Fruit fly (Drosophila melanogaster) Kc167 (cell line): ENCODE results near the gene CG1791.

Experiments
- Myc ChIP-seq: fragments of >200 bp; optimal IDR thresholded peaks from 2 replicates; lab custom pipeline; 2017; ENCODE audit warnings: missing external identifiers
- Sin3A ChIP-seq: fragments of >200 bp; optimal IDR thresholded peaks from 2 replicates; lab custom pipeline; 2018; ENCODE audit warnings: missing external identifiers
- h ChIP-seq: fragments of >200 bp; optimal IDR thresholded peaks from 3 replicates; lab custom pipeline; 2018; ENCODE audit warnings: missing external identifiers
- insv ChIP-seq: fragments of >200 bp; optimal IDR thresholded peaks from 3 replicates; lab custom pipeline; 2018; ENCODE audit warnings: missing external identifiers
- psq ChIP-seq: fragments of >200 bp; optimal IDR thresholded peaks from 2 replicates; lab custom pipeline; 2017; ENCODE audit warnings: missing external identifiers
- ttk ChIP-seq: sonication (Bioruptor generic); optimal IDR thresholded peaks from 2 replicates; lab custom pipeline; 2017; ENCODE audit warnings: missing external identifiers

The CG1791 gene

DNA sequence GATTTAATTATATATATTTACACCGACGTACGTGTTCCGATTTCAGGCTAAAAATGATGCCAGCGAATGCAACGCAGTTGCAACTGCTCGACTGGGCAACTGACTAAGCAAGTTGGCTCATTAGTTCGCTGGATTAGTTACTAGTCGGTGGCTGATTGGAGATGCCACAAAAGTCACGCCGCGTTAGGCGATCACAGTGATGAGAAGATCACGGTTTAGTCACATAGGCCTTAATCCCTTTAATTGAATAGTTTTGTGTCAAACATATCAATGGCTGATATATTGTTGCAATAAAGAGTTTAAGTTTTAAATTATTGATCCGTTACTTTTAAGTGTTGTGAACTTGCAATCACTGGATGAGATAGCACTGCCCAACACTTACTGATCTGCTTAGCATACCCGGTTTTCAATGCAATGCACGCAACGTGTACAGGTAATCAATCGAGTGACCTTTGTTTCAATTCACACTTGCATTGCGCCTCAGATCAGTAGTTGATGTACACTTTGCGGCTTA is at the start of gene CG1791, which contains the start of gene CG1889:
CG1791 (minus strand) TSS at position 101 of the 514 bp plus-strand sequence.
CG1889 (plus strand) TSS at position 464 of the 514 bp plus-strand sequence.
- no peak for TF ChIP-seq psq (lab: Kevin White, UChicago)
- no peak for TF ChIP-seq h (lab: Kevin White, UChicago)
- TF ChIP-seq ttk (lab: Kevin White, UChicago) = no peak
- no peak for TF ChIP-seq Sin3A (lab: Kevin White, UChicago)
- TF ChIP-seq insv (lab: Kevin White, UChicago) = no peak
- TF ChIP-seq Myc (lab: Kevin White, UChicago) = no peak

DNA sequence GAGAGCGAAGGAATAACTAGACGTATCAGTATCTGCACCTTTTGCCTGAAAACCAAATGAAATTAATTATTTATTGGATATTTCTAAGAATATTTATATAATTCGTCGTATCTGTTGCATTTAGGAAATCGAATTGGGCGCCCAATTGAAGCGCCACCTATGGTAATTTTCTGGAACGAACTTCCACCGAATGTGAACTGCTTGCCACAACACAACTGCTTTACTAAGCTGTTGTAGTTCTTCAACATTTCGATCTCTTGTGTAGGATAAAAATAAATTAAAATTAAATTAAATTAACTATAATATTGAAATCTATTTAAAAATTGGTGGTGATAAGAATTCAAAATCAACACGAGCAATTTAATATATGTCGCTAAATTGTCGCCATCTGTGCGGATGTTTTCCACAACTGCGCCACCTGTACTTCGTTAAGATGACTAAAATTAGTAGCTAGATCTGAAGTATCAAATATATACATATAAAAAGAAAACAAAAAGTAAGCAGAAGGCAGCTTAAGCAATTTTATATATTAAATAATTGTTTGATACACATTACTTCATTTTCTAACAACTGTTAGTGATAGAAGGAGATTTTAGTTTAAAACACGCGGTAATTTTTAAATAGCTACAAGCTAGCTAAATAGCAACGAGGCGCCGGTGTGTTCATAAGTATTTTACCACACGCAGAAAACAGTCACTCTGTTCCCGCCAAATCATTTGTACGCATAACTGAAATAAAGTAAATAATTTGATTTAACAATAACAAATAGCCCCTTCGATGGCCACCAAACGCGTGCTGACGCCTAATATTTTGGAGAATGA is 45.3 kb upstream of the CG1791 start, which contains the start of gene Dna2:
Dna2 (plus strand) TSS at position 688 of the 821 bp plus-strand sequence.
- TF ChIP-seq psq (lab: Kevin White, UChicago) (no peak), insv (lab: Kevin White, UChicago) (no peak), h (lab: Kevin White, UChicago) (no peak), Myc (lab: Kevin White, UChicago) (no peak), Sin3A (lab: Kevin White, UChicago) (no peak), ttk (lab: Kevin White, UChicago) (no peak)

DNA sequence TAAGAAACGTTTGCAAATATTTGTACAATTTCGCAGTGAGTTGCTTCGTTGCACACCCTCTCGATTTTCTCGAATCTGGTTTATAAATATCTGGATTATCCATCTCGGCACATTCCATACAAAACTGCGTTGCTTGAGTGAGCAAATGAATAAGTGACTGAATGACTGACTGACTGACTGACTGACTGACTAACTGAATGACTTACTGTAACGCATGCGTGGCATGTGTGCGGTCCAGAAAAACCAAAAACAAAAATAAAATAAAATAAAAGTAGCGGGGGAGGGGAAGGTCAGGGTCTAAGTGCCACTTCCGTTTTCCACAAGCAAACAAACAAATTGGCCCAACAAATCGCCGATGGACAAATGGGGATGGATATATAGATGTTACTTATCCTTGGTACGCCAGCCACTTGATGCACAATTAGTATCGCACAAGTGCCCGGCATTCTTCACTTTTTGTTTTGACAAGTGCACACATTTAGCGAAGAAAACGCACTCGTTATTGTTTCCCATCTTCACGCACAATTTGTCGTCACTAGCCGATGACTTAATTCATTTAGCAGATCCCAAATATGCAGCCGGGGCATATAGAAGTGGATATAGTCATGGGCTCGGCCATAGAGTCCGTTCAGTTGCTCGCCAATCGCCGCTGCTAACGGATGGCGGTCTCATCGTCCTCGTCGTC is 44.0 kb upstream of the CG1791 start, which contains the start of gene CG33557:
CG33557 (plus strand) TSS at position 635 of the 685 bp plus-strand sequence.
- TF ChIP-seq Sin3A (lab: Kevin White, UChicago) = no peak
- no peak for TF ChIP-seq h (lab: Kevin White, UChicago)
- no peak for TF ChIP-seq insv (lab: Kevin White, UChicago)
- TF ChIP-seq Myc (lab: Kevin White, UChicago) = no peak
- no peak for TF ChIP-seq ttk (lab: Kevin White, UChicago)
- TF ChIP-seq psq (lab: Kevin White, UChicago) = no peak

DNA sequence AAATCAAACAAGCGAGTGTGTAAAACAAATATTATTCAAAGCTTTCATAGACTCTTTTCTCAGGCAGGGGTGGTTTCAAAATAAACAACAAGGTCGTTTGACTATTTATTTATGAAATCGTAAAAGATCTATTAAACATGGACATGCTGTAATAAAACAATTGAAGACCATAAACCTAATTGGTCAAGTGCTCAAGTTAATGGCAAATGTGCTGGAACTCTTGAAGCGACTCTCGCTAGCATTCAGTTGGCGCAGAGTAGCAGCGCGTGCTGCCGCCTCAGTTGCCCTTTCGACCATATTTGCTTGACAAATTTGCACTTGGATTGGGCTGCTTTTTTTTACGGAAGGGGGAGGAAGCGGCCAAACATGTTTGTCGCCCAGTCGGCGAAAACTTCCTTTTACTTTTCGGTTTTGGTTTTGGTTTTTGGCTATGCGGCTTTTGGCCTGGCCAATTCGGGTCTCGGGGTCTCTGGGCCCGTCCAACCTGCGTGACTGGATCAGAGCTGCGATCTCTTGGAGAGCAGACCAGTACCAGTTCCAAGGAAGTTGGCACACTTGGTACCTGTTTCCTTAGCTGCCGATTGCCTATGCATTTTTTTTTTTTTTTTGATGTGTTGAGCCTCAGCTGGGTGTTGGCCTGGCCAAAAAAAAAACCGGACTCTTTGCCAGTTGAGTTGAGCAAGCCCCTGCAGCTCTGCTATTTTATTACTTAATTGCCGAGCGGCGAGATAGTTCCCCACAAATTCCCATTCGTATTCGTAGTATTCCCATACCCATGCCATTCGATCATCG is 28.9 kb upstream of the CG1791 start:
- TF ChIP-seq insv (lab: Kevin White, UChicago) (no peak), ttk (lab: Kevin White, UChicago) (no peak), Sin3A (lab: Kevin White, UChicago) (no peak), psq (lab: Kevin White, UChicago) (no peak), Myc (lab: Kevin White, UChicago) (no peak), h (lab: Kevin White, UChicago) (no peak)

DNA sequence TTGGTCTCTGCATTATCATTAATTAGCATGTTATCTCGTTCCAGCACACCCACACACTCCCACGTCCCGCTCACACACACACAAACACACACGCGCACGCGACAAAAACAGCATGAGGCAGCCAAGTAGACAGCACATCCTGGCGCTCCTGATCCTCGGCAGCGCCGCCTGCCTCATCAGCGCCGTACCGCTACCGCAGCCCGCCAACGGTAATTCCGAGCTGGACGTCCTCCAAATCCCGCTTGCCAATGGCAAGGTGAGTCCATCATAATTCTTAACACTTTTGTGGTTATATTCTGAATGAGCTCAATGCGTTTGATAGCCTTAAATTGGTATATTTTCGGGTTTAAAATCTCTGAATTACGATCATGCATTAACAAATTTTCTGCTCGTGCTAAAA is 28.3 kb upstream of the CG1791 start:
- no peak for TF ChIP-seq ttk (lab: Kevin White, UChicago)
- no peak for TF ChIP-seq Myc (lab: Kevin White, UChicago)
- no peak for TF ChIP-seq psq (lab: Kevin White, UChicago)
- no peak for TF ChIP-seq h (lab: Kevin White, UChicago)
- TF ChIP-seq insv (lab: Kevin White, UChicago) = no peak
- no peak for TF ChIP-seq Sin3A (lab: Kevin White, UChicago)

DNA sequence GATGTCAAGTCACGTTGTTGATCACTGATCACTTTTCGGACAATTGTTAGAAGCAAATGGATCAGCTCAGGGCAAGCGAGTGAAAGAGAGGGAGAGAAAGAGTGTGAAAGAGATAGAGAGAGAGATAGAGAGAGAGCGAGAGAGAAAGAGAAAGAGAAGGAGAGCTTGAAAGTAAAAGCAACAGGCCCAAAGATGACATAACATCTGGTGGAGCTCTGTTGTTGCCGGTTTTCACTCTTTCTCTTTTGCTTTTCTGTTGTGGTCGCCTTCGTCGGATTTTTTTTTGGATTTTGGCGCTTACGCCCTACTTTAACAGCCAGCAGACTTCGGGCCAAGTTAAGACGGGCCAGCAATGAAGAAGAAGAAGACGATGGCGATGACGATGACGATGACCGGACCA is 26.3 kb upstream of the CG1791 start:
- TF ChIP-seq psq (lab: Kevin White, UChicago) = no peak
- TF ChIP-seq ttk (lab: Kevin White, UChicago) = no peak
- no peak for TF ChIP-seq h (lab: Kevin White, UChicago)
- no peak for TF ChIP-seq Myc (lab: Kevin White, UChicago)
- no peak for TF ChIP-seq Sin3A (lab: Kevin White, UChicago)
- TF ChIP-seq insv (lab: Kevin White, UChicago) = no peak

DNA sequence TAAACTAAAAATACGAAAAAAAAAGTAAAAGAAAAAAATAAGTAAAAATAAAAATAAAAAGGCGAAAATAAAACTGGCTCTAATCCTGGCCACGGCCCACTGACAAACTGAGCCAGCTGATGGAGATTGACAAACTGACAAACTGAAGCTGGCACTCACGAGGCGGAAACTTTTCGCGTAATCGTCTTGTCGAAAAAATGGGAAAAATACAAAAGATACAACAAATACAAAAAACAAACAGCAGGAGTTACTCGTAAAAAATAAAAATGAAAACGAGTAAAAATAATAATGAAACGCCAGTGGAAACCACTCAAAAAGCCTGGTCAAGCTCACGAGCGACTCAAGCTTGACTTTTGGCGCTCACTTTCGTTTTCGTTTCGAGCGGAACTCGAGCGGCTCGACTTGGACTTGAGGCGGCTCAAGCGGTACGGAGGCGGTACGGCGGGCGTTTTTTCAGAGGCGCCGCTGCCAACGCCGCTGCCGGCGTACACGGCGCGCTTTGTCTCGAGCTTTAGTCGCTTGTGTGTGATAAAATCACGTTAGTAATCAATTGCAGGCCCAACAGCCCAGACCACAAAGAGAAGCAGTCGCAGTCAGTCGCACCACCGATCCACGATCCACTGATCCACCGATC is 24.6 kb upstream of the CG1791 start, which contains the start of gene CG32694:
CG32694 (plus strand) TSS at position 537 of the 634 bp plus-strand sequence.
- no peak for TF ChIP-seq Myc (lab: Kevin White, UChicago)
- no peak for TF ChIP-seq insv (lab: Kevin White, UChicago)
- TF ChIP-seq Sin3A (lab: Kevin White, UChicago) = no peak
- no peak for TF ChIP-seq psq (lab: Kevin White, UChicago)
- no peak for TF ChIP-seq ttk (lab: Kevin White, UChicago)
- TF ChIP-seq h (lab: Kevin White, UChicago) = no peak

DNA sequence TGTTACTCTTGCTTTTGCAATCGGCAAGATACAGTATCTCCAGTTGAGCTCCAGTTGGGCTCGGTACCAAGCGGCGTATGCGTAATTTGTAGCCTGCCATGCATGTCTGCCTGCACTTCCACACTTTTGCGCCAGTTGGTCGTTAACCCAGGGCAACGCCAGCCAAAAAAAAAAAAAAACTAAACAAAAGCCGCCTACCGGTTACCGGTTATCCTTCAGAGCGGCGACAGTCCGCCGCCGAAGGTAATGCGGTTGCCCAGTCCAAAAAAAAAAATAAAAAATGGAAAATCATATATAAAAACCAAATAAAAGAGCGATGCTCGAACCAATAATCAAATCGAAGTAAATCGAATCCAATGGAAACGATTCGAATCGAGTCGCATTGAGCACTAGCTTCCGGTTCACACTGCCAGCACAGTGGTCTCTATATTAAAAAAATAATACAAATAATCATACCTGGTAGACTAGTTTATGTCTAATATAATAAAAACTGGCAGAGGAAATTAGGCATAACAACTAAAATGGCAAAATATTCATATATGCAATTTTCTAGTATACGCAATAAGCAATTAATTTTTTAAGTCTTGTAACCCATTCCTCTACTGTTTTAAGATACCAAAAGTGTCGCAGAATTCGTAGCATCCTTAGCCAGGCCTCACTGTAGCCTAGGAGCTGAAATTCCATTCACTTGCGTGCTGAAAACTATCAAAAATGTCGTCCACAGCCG is 22.8 kb upstream of the CG1791 start:
- TF ChIP-seq psq (lab: Kevin White, UChicago) (no peak), Sin3A (lab: Kevin White, UChicago) (no peak), insv (lab: Kevin White, UChicago) (no peak), ttk (lab: Kevin White, UChicago) (no peak), Myc (lab: Kevin White, UChicago) (no peak), h (lab: Kevin White, UChicago) (no peak)

DNA sequence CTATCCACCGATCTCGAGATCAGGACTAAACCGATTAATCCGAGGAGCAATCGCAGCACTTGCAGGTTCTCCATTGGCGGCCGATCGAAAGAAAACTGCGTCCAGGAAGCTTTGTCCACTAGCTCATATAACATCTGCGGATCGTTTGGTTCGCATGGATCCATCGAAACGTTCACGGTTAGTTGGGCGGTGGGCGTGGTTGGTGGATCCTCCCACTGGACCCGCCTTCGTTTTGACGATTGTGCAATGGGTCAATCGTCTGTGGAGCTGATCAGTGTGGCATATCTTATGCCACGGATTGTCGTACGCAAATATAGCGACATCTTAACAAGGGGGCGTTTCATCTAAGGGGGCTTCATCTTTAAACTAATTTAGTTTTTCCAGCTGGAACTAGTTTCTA is 15.8 kb upstream of the CG1791 start, which contains the start of gene CG15252:
CG15252 (minus strand) TSS at position 101 of the 400 bp plus-strand sequence.
- TF ChIP-seq ttk (lab: Kevin White, UChicago) (no peak), psq (lab: Kevin White, UChicago) (no peak), h (lab: Kevin White, UChicago) (no peak), insv (lab: Kevin White, UChicago) (no peak), Sin3A (lab: Kevin White, UChicago) (no peak), Myc (lab: Kevin White, UChicago) (no peak)
